Worm (Caenorhabditis elegans) whole organism, midembryonic: ENCODE measurements around the gene C08G9.2.

ENCODE experiments used
- T22C8.4 ChIP-seq: fragments of 200-800 bp; sonication (Bioruptor generic); IDR thresholded peaks from 2 replicates; pipeline ENCODE4 v1.3.6; 2022; ENCODE audit warnings: missing genetic modification characterization, missing compliant biosample characterization
- cog-1 ChIP-seq: sonication (generic microtip); optimal IDR thresholded peaks from 2 replicates; lab custom pipeline; 2016; ENCODE audit warnings: missing genetic modification characterization, missing compliant biosample characterization
- flt-1 ChIP-seq: fragments of 200-800 bp; sonication (Bioruptor generic); IDR thresholded peaks from 2 replicates; pipeline ENCODE4 v1.3.6; 2022; ENCODE audit warnings: missing genetic modification characterization, missing compliant biosample characterization
- klf-2 ChIP-seq: fragments of 200-800 bp; sonication (Bioruptor generic); conservative IDR thresholded peaks from 2 replicates; pipeline ENCODE4 v1.3.6; 2022; ENCODE audit warnings: missing genetic modification reagents, missing genetic modification characterization, missing compliant biosample characterization
- med-1 ChIP-seq: sonication (generic microtip); optimal IDR thresholded peaks from 2 replicates; lab custom pipeline; 2017; ENCODE audit warnings: missing genetic modification characterization, mild to moderate bottlenecking, missing compliant biosample characterization, antibody characterized with exemption, missing genetic modification reagents; ENCODE audit not compliant: insufficient read depth
- tab-1 ChIP-seq: fragments of 200-800 bp; sonication (Bioruptor generic); IDR thresholded peaks from 2 replicates; pipeline ENCODE4 v1.3.6; 2022; ENCODE audit warnings: missing genetic modification characterization, missing compliant biosample characterization

ce11 chrIV:7623078-7623477, 49.7 kb downstream of the C08G9.2 start:
- TF ChIP-seq T22C8.4 (GFP tag; lab: Robert Waterston, UW), result no peak
- TF ChIP-seq med-1, result no peak
- TF ChIP-seq flt-1 (GFP tag; lab: Robert Waterston, UW), result no peak
- TF ChIP-seq klf-2, result no peak
- no peak for TF ChIP-seq tab-1
- TF ChIP-seq cog-1 (tag; lab: Kevin White, UChicago), result no peak
